Worm (Caenorhabditis elegans) whole organism, mixed stage, embryonic: ENCODE measurements around the gene Y22D7AL.1.

Experiments used
- bed-3 ChIP-seq: fragments of 200-800 bp; sonication (Bioruptor generic); optimal IDR thresholded peaks from 3 replicates; lab custom pipeline; 2018; ENCODE audit warnings: mild to moderate bottlenecking, missing genetic modification characterization, moderate library complexity, missing compliant biosample characterization
- blmp-1 ChIP-seq: fragments of 150-350 bp; optimal IDR thresholded peaks from 2 replicates; lab custom pipeline; 2014; ENCODE audit warnings: missing biosample characterization, missing genetic modification characterization
- ceh-39 ChIP-seq: fragments of 150-350 bp; optimal IDR thresholded peaks from 2 replicates; lab custom pipeline; 2014; ENCODE audit warnings: missing biosample characterization, missing genetic modification characterization
- ceh-43 ChIP-seq: fragments of 200-800 bp; sonication (Bioruptor generic); optimal IDR thresholded peaks from 2 replicates; lab custom pipeline; 2018; ENCODE audit warnings: mild to moderate bottlenecking, missing genetic modification characterization, moderate library complexity, missing compliant biosample characterization
- ces-1 ChIP-seq: fragments of 150-350 bp; optimal IDR thresholded peaks from 2 replicates; lab custom pipeline; 2014; ENCODE audit warnings: missing biosample characterization, missing genetic modification reagents, missing genetic modification characterization
- elt-3 ChIP-seq: fragments of 150-350 bp; optimal IDR thresholded peaks from 2 replicates; lab custom pipeline; 2014; ENCODE audit warnings: missing biosample characterization, missing genetic modification characterization
- lin-13 ChIP-seq: fragments of 150-350 bp; optimal IDR thresholded peaks from 2 replicates; lab custom pipeline; 2014; ENCODE audit warnings: missing biosample characterization, missing genetic modification characterization
- mab-5 ChIP-seq: fragments of 150-350 bp; optimal IDR thresholded peaks from 2 replicates; lab custom pipeline; 2014; ENCODE audit warnings: missing biosample characterization, missing genetic modification characterization
- nhr-237 ChIP-seq: fragments of 150-350 bp; optimal IDR thresholded peaks from 2 replicates; lab custom pipeline; 2014; ENCODE audit warnings: missing biosample characterization, missing genetic modification characterization
- nhr-28 ChIP-seq: fragments of 150-350 bp; optimal IDR thresholded peaks from 2 replicates; lab custom pipeline; 2014; ENCODE audit warnings: missing biosample characterization, missing genetic modification characterization
- snpc-4 ChIP-seq: fragments of 150-350 bp; optimal IDR thresholded peaks from 2 replicates; lab custom pipeline; 2014; ENCODE audit warnings: missing biosample characterization, missing genetic modification characterization
- unc-39 ChIP-seq: fragments of 150-350 bp; optimal IDR thresholded peaks from 2 replicates; lab custom pipeline; 2014; ENCODE audit warnings: missing biosample characterization, missing genetic modification characterization
- unc-62 ChIP-seq: fragments of 150-350 bp; optimal IDR thresholded peaks from 2 replicates; lab custom pipeline; 2014; ENCODE audit warnings: missing biosample characterization, missing genetic modification reagents, missing genetic modification characterization
- zip-8 ChIP-seq: fragments of 150-350 bp; optimal IDR thresholded peaks from 2 replicates; lab custom pipeline; 2014; ENCODE audit warnings: missing biosample characterization, missing genetic modification characterization

ce11 chrIII:1687999-1688398 lies 35.7 kb downstream of the Y22D7AL.1 start, which contains the start of gene Y22D7AR.7:
- no peak for TF ChIP-seq mab-5
- TF ChIP-seq elt-3 (tag; lab: Kevin White, UChicago): no peak
- TF ChIP-seq ceh-43 (GFP tag; lab: Kevin White, UChicago): no peak
- no peak for TF ChIP-seq snpc-4 (tag; lab: Kevin White, UChicago)
- TF ChIP-seq unc-39 (tag; lab: Kevin White, UChicago): no peak
- TF ChIP-seq ceh-39 (tag; lab: Kevin White, UChicago): no peak
- no peak for TF ChIP-seq nhr-237 (tag; lab: Kevin White, UChicago)
- no peak for TF ChIP-seq zip-8 (tag; lab: Kevin White, UChicago)
- TF ChIP-seq blmp-1: no peak
- no peak for TF ChIP-seq lin-13 (tag; lab: Kevin White, UChicago)
- no peak for TF ChIP-seq unc-62 (GFP tag; lab: Kevin White, UChicago)
- no peak for TF ChIP-seq ces-1 (GFP tag; lab: Kevin White, UChicago)
- no peak for TF ChIP-seq nhr-28 (tag; lab: Kevin White, UChicago)
- no peak for TF ChIP-seq bed-3 (GFP tag; lab: Kevin White, UChicago)
